Fruit fly (Drosophila melanogaster): ENCODE data around the gene c12.2.

Gene c12.2

DNA sequence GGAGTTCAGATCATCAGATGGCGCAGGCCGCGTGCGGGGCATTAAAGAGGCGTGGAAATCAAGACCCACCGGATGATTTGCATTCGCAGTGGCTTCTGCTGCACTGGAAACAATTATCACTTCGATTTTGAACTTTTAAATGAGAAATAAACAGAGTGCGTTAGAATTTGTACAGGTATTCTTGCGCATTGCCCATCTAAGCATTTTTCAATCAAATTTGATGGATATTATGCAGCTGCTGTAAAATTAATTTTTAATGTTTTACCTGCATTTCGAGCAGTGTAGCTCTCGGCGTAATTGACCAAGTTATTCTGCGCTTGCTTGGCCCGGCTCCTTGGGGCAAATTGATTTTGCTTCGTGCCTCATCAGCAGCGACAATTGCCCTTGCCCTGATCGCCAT lies 2.1 kb upstream of the c12.2 start:
- TF ChIP-seq foxo (GFP tag; optimal IDR thresholded peaks at IDR 0.05) (peak in 1 of 2 experiments; percentile 44), dl (GFP tag; optimal IDR thresholded peaks at IDR 0.05; ENCODE audit: insufficient read depth in 1 of 2, partially characterized antibody in 2 of 2) (no peak), sage (GFP tag; optimal IDR thresholded peaks at IDR 0.05) (no peak), HLH106 (tag; optimal IDR thresholded peaks at IDR 0.05) (peak; percentile 30), ey (GFP tag; optimal IDR thresholded peaks at IDR 0.05) (peak; percentile 41), rgr (GFP tag; optimal IDR thresholded peaks at IDR 0.05) (peak; percentile 30), fru (GFP tag; optimal IDR thresholded peaks at IDR 0.05) (peak; percentile 13), h (GFP tag; optimal IDR thresholded peaks at IDR 0.05) (peak; percentile 42), Sp1 (GFP tag; optimal IDR thresholded peaks at IDR 0.05) (no peak), psq (GFP tag; optimal IDR thresholded peaks at IDR 0.05) (no peak), Abd-B (GFP tag; optimal IDR thresholded peaks at IDR 0.05) (no peak), Hnf4 (GFP tag; optimal IDR thresholded peaks at IDR 0.05) (no peak), Mio (GFP tag; optimal IDR thresholded peaks at IDR 0.05) (no peak), Dfd (GFP tag; optimal IDR thresholded peaks at IDR 0.05) (no peak), CG9705 (GFP tag; optimal IDR thresholded peaks at IDR 0.05) (no peak), br (GFP tag; optimal IDR thresholded peaks at IDR 0.05) (peak; percentile 17)

DNA sequence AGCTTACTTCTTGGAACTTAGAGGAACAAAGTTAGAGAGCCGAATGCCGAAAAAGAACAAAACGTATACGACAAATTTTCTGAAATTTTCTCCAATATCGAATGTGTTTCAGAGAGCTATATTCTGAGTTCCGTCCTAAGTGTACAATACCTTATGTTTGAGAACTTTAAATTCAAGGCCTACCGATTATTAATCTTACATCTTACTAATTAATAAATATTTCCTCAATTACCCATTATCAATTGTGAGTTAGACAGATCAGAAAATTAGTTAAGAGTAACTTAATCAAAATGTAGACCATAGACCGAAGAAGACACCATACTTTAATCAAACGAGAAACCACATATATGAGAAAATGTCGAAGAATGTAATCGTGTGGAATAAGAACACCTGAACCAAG lies 11.2 kb downstream of the c12.2 start, which contains the start of gene CG34450:
CG34450 (minus strand) TSS at position 101 of the 400 bp plus-strand sequence.
- TF ChIP-seq Dfd (GFP tag; optimal IDR thresholded peaks at IDR 0.05) = no peak
- no peak for TF ChIP-seq GATAd (GFP tag; optimal IDR thresholded peaks at IDR 0.05)
- no peak for TF ChIP-seq Hr78 (GFP tag; optimal IDR thresholded peaks at IDR 0.05)
- TF ChIP-seq tai (GFP tag; optimal IDR thresholded peaks at IDR 0.05) = no peak
- no peak for TF ChIP-seq ey (GFP tag; optimal IDR thresholded peaks at IDR 0.05)
- no peak for TF ChIP-seq psq (GFP tag; optimal IDR thresholded peaks at IDR 0.05)
- no peak for TF ChIP-seq Hnf4 (GFP tag; optimal IDR thresholded peaks at IDR 0.05)
- TF ChIP-seq lola (GFP tag; optimal IDR thresholded peaks at IDR 0.05) = no peak
- no peak for TF ChIP-seq pan (optimal IDR thresholded peaks at IDR 0.05)
- TF ChIP-seq h (GFP tag; optimal IDR thresholded peaks at IDR 0.05) = no peak
- TF ChIP-seq fru (GFP tag; optimal IDR thresholded peaks at IDR 0.05) = no peak
- TF ChIP-seq Dif (GFP tag; optimal IDR thresholded peaks at IDR 0.05; ENCODE audit: partially characterized antibody) = no peak
- TF ChIP-seq Sp1 (GFP tag; optimal IDR thresholded peaks at IDR 0.05) = no peak
- no peak for TF ChIP-seq Abd-B (GFP tag; optimal IDR thresholded peaks at IDR 0.05)
- TF ChIP-seq OdsH (GFP tag; optimal IDR thresholded peaks at IDR 0.05) = no peak
- TF ChIP-seq Hr83 (GFP tag; optimal IDR thresholded peaks at IDR 0.05; ENCODE audit: poor library complexity, severe bottlenecking) = no peak

DNA sequence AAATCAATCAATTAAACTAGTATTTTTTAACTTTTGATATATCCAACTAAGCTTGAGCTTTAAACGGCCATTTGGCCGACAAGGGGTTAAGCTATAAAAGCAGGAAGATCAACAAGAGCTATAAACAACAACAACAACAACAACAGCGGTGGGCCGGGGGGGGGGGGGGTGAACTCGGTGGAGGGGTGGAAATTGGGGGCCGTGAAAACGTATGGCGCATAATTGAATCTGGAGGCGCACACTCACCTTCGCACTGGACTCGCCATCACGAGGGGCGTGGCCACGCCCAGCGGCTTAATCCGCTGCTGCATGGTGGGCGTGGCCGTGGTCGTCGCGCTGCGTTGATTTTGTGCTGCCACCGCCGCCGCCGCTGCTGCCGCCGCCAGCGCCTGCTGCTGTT lies 13.0 kb downstream of the c12.2 start:
- no peak for TF ChIP-seq Jra (GFP tag; optimal IDR thresholded peaks at IDR 0.05)
- no peak for TF ChIP-seq rgr (GFP tag; optimal IDR thresholded peaks at IDR 0.05)
- no peak for TF ChIP-seq woc (GFP tag; optimal IDR thresholded peaks at IDR 0.05)
- TF ChIP-seq HLH106 (tag; optimal IDR thresholded peaks at IDR 0.05) = no peak
- no peak for TF ChIP-seq dsf (GFP tag; optimal IDR thresholded peaks at IDR 0.05; ENCODE audit: borderline replicate concordance)

DNA sequence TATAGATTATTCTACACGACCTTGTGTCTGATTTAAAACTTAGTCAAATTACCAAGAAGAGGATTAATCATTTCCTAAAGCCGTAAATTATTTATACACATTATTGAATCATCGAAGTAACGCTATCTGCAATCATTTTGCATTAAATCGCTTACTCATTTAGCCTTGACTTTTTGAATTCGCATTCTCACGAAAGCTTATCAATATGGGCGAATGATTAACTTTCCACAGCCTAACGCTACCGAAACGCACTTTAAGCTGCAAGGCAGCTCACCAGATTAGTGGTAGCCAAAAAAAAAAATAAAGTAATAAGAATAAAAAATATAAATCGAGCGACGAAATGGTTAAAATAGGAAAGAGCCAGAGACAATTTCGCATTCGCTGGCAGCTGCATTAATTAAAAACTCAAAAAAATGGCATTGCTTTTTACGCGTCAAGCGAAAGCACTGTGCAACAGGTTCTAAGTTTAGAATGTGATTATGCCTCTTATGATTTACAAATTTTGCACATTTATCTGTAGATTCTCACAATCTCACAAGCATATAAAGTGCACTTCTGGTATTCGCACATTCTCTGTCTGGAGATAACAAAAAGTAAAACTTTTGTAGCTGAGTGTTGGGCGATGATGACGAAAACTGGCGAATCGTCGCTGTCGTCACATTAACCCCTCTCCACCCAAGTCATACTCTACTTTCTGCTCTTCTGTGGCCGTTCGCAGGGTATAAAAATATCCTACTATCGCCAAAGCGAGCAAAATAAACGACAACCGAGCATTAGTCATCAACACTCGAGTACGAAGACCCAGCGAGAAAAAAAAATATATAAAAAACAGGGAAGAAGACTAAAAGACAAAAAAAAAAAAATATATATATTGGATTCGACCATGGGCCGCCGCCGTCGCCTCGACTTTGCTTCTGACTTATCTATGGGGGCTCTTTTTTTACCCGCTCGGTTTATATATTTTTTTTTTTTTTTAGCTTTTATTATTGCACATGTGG lies 24.6 kb downstream of the c12.2 start:
- TF ChIP-seq jim (GFP tag; optimal IDR thresholded peaks at IDR 0.05) = no peak
- peak; percentile 78 for TF ChIP-seq woc (GFP tag; optimal IDR thresholded peaks at IDR 0.05)
- TF ChIP-seq Jra (GFP tag; optimal IDR thresholded peaks at IDR 0.05) = peak; percentile 73
- TF ChIP-seq sage (GFP tag; optimal IDR thresholded peaks at IDR 0.05) = peak; percentile 92
- no peak for TF ChIP-seq Vsx2 (GFP tag; optimal IDR thresholded peaks at IDR 0.05; ENCODE audit: partially characterized antibody)
- peak; percentile 95 for TF ChIP-seq ey (GFP tag; optimal IDR thresholded peaks at IDR 0.05)
- TF ChIP-seq tai (GFP tag; optimal IDR thresholded peaks at IDR 0.05) = peak; percentile 80
- no peak for TF ChIP-seq lola (GFP tag; optimal IDR thresholded peaks at IDR 0.05)
- TF ChIP-seq GATAd (GFP tag; optimal IDR thresholded peaks at IDR 0.05) = peak; percentile 74
- TF ChIP-seq rgr (GFP tag; optimal IDR thresholded peaks at IDR 0.05) = peak; percentile 96
- peak; percentile 91 for TF ChIP-seq dmrt93B (GFP tag; optimal IDR thresholded peaks at IDR 0.05)
- peak; percentile 83 for TF ChIP-seq psq (GFP tag; optimal IDR thresholded peaks at IDR 0.05)
- TF ChIP-seq brk (GFP tag; optimal IDR thresholded peaks at IDR 0.05) = peak; percentile 75
- TF ChIP-seq HLH106 (tag; optimal IDR thresholded peaks at IDR 0.05) = peak; percentile 95
- peak; percentile 95 for TF ChIP-seq h (GFP tag; optimal IDR thresholded peaks at IDR 0.05)
- peak; percentile 44 for TF ChIP-seq dsf (GFP tag; optimal IDR thresholded peaks at IDR 0.05; ENCODE audit: borderline replicate concordance)
- TF ChIP-seq Hnf4 (GFP tag; optimal IDR thresholded peaks at IDR 0.05) = peak; percentile 93
- no peak for TF ChIP-seq Hr78 (GFP tag; optimal IDR thresholded peaks at IDR 0.05)
- TF ChIP-seq sv (GFP tag; optimal IDR thresholded peaks at IDR 0.05) = peak; percentile 2
- TF ChIP-seq CG9705 (GFP tag; optimal IDR thresholded peaks at IDR 0.05) = peak; percentile 78
- peak; percentile 88 for TF ChIP-seq Mio (GFP tag; optimal IDR thresholded peaks at IDR 0.05)
- peak; percentile 58 for TF ChIP-seq Hr83 (GFP tag; optimal IDR thresholded peaks at IDR 0.05; ENCODE audit: poor library complexity, severe bottlenecking)
- peak; percentile 95 for TF ChIP-seq br (GFP tag; optimal IDR thresholded peaks at IDR 0.05)
- TF ChIP-seq usp (GFP tag; optimal IDR thresholded peaks at IDR 0.05) = no peak
- TF ChIP-seq dl (GFP tag; optimal IDR thresholded peaks at IDR 0.05; ENCODE audit: insufficient read depth in 1 of 2, partially characterized antibody in 2 of 2) = no peak
- TF ChIP-seq pan (optimal IDR thresholded peaks at IDR 0.05) = no peak
- TF ChIP-seq OdsH (GFP tag; optimal IDR thresholded peaks at IDR 0.05) = peak; percentile 92
- no peak for TF ChIP-seq Dif (GFP tag; optimal IDR thresholded peaks at IDR 0.05; ENCODE audit: partially characterized antibody)
- TF ChIP-seq CrebA (GFP tag; optimal IDR thresholded peaks at IDR 0.05; ENCODE audit: borderline replicate concordance) = peak; percentile 71
- peak; percentile 93 for TF ChIP-seq CG32264 (GFP tag; optimal IDR thresholded peaks at IDR 0.05)
- TF ChIP-seq fru (GFP tag; optimal IDR thresholded peaks at IDR 0.05) = peak; percentile 94
- TF ChIP-seq Abd-B (GFP tag; optimal IDR thresholded peaks at IDR 0.05) = no peak
- peak; percentile 93 for TF ChIP-seq Sp1 (GFP tag; optimal IDR thresholded peaks at IDR 0.05)
